Fruit fly (Drosophila melanogaster): ENCODE data around the gene HIP.

Gene HIP

dm6 chrX:3811340-3811788 is 12.4 kb downstream of the HIP start, which contains the start of gene ec (continued):
- TF ChIP-seq BtbVII (GFP tag; optimal IDR thresholded peaks at IDR 0.05) (peak; percentile 42), sr (GFP tag; IDR thresholded peaks at IDR 0.05) (no peak), Abd-B (GFP tag; optimal IDR thresholded peaks at IDR 0.05) (no peak), nau (GFP tag; optimal IDR thresholded peaks at IDR 0.05) (no peak), otp (GFP tag; IDR thresholded peaks at IDR 0.05) (0 out of 3 replicates have a peak, but pooled peaks have one; percentile 39), tx (GFP tag; optimal IDR thresholded peaks at IDR 0.05) (no peak), Blimp-1 (GFP tag; optimal IDR thresholded peaks at IDR 0.05) (peak; percentile 20), MBD-R2 (GFP tag; IDR thresholded peaks at IDR 0.05) (peak; percentile 52; the same call in 1 of the 2 replicates), CG43689 (GFP tag; IDR thresholded peaks at IDR 0.05) (no peak), wek (GFP tag; optimal IDR thresholded peaks at IDR 0.05) (peak; percentile 44), CG10654 (GFP tag; optimal IDR thresholded peaks at IDR 0.05) (no peak), br (optimal IDR thresholded peaks at IDR 0.05) (no peak), CG15479 (GFP tag; optimal IDR thresholded peaks at IDR 0.05) (no peak), Usf (GFP tag; optimal IDR thresholded peaks at IDR 0.05) (no peak), CG11560 (tag; IDR thresholded peaks at IDR 0.05) (0 out of 3 replicates have a peak, but pooled peaks have one; percentile 17), chif (GFP tag; optimal IDR thresholded peaks at IDR 0.05) (peak in 1 of 2 experiments; percentile 30), CG2120 (GFP tag; optimal IDR thresholded peaks at IDR 0.05) (no peak), CG17385 (GFP tag; optimal IDR thresholded peaks at IDR 0.05) (peak; percentile 31), wor (GFP tag; IDR thresholded peaks at IDR 0.05) (no peak), CG10274 (GFP tag; optimal IDR thresholded peaks at IDR 0.05) (no peak), Asciz (GFP tag; optimal IDR thresholded peaks at IDR 0.05) (peak; percentile 42), ind (GFP tag; optimal IDR thresholded peaks at IDR 0.05) (no peak), CG15514 (GFP tag; optimal IDR thresholded peaks at IDR 0.05) (peak; percentile 76), ci (GFP tag; IDR thresholded peaks at IDR 0.05) (peak; percentile 57; the same call in 2 of the 3 replicates), Vsx1 (GFP tag; optimal IDR thresholded peaks at IDR 0.05) (no peak), Hr51 (GFP tag; optimal IDR thresholded peaks at IDR 0.05) (peak in 1 of 2 experiments; percentile 37), ap (GFP tag; IDR thresholded peaks at IDR 0.05) (no peak), ttk (GFP tag; IDR thresholded peaks at IDR 0.05) (no peak), sens-2 (GFP tag; IDR thresholded peaks at IDR 0.05) (no peak), CG15269 (tag; optimal IDR thresholded peaks at IDR 0.05) (peak; percentile 29), CG11723 (GFP tag; optimal IDR thresholded peaks at IDR 0.05) (no peak), CG15601 (tag; optimal IDR thresholded peaks at IDR 0.05) (peak; percentile 71), pan (optimal IDR thresholded peaks at IDR 0.05) (no peak), pan (GFP tag; optimal IDR thresholded peaks at IDR 0.05 in 1 of 2, IDR thresholded peaks at IDR 0.05 in 1 of 2) (no peak), CG14014 (GFP tag; IDR thresholded peaks at IDR 0.05) (no peak), Meics (GFP tag; optimal IDR thresholded peaks at IDR 0.05) (peak; percentile 24), CG18764 (GFP tag; optimal IDR thresholded peaks at IDR 0.05) (no peak), CG5953 (GFP tag; IDR thresholded peaks at IDR 0.05) (0 out of 2 replicates have a peak, but pooled peaks have one; percentile 31), CHES-1-like (GFP tag; optimal IDR thresholded peaks at IDR 0.05) (peak; percentile 24), gfzf (GFP tag; optimal IDR thresholded peaks at IDR 0.05) (peak; percentile 85), CG7271 (tag; optimal IDR thresholded peaks at IDR 0.05) (no peak), eve (GFP tag; optimal IDR thresholded peaks at IDR 0.05) (no peak)

dm6 chrX:3815663-3816062 is 16.7 kb downstream of the HIP start:
- TF ChIP-seq twi (tag; optimal IDR thresholded peaks at IDR 0.05) (peak; percentile 34), CTCF (GFP tag; optimal IDR thresholded peaks at IDR 0.05) (peak; percentile 60), phol (tag; optimal IDR thresholded peaks at IDR 0.05) (no peak)
